Worm (Caenorhabditis elegans) whole organism, L4/young adult: ENCODE data around the gene fip-4.

Experiments used
- W03F9.2 ChIP-seq: fragments of 150-350 bp; optimal IDR thresholded peaks from 2 replicates; lab custom pipeline; 2014; ENCODE audit warnings: missing biosample characterization, missing genetic modification characterization
- him-1 ChIP-seq: sonication (generic microtip); optimal IDR thresholded peaks from 2 replicates; lab custom pipeline; 2016; ENCODE audit warnings: missing genotype, missing genetic modification reagents, missing genetic modification characterization, missing compliant biosample characterization

DNA sequence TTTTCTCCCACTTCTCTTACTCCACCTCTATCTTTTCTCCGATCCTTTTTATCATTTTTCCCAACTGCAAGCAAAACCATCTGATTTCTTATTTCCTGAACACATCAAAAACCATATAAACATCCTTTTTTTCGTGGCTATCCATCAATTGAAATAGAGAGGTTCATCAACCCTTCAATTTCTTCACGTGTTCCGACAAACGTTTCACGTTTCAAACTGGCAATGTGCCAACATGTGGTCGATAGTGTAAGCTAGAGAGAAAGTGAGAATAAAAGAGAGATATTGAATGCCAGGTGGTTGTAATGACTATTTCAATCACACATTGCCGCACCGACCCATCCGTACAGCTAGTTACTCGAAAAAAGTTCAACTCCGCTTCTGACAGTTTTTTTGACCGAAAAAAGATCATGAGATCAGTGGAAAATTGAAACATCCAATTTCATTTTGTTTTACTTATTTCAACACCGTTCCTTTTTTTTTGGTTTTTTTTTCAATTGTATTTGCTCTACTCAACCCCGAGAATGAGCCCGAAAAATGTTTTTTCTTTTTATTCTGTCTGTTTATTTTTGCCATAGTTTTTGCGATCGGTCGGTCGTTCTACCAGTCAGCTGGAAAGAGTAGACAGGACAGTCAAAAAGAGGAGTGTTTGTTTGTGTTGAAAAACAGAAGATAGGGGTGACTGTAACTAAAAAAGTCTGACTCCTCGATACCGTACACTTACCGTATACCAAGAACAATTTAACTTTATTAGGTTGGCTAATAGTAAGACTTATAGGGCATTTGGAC is 47.7 kb upstream of the fip-4 start:
- no peak for TF ChIP-seq W03F9.2 (tag; lab: Kevin White, UChicago)
- TF ChIP-seq him-1 = no peak
